Fruit fly (Drosophila melanogaster) whole organism, embryonic: ENCODE data around the gene Mtr3.
A peak's percentile ranks its signal among the peaks of the same experiment; 100 is the strongest.

Experiments used
- B-H1 ChIP-seq: fragments of 200-800 bp; sonication (Bioruptor generic); IDR thresholded peaks from 3 replicates; pipeline ENCODE4 v1.3.6; 2022; ENCODE audit warnings: missing biosample characterization, missing genetic modification characterization
- CG18599 ChIP-seq: fragments of 200-800 bp; sonication (Bioruptor generic); optimal IDR thresholded peaks from 3 replicates; lab custom pipeline; 2017; ENCODE audit warnings: missing biosample characterization, missing genetic modification characterization, mild to moderate bottlenecking, moderate library complexity, missing genetic modification reagents
- CG5245 ChIP-seq: fragments of 200-800 bp; sonication (Bioruptor generic); optimal IDR thresholded peaks from 3 replicates; lab custom pipeline; 2016; ENCODE audit warnings: missing biosample characterization, missing genetic modification characterization
- CG6689 ChIP-seq: fragments of 200-800 bp; sonication (Bioruptor generic); IDR thresholded peaks from 2 replicates; pipeline ENCODE4 v1.3.6; 2022; ENCODE audit warnings: missing biosample characterization, missing genetic modification characterization
- Ets65A ChIP-seq: fragments of 200-800 bp; sonication (Bioruptor generic); peaks from one replicate; lab custom pipeline; 2016; ENCODE audit warnings: missing biosample characterization, missing genetic modification characterization
- ro ChIP-seq: fragments of 200-800 bp; sonication (Bioruptor generic); IDR thresholded peaks from 2 replicates; pipeline ENCODE4 v1.3.6; 2022; ENCODE audit warnings: missing biosample characterization, missing genetic modification characterization
- run ChIP-seq: fragments of 200-800 bp; sonication (Bioruptor generic); optimal IDR thresholded peaks from 3 replicates; lab custom pipeline; 2018; ENCODE audit warnings: missing biosample characterization, mild to moderate bottlenecking, missing genetic modification characterization
- so ChIP-seq: fragments of 200-800 bp; sonication (Bioruptor generic); IDR thresholded peaks from 3 replicates; pipeline ENCODE4 v1.3.6; 2022; ENCODE audit warnings: missing biosample characterization, missing genetic modification characterization

DNA sequence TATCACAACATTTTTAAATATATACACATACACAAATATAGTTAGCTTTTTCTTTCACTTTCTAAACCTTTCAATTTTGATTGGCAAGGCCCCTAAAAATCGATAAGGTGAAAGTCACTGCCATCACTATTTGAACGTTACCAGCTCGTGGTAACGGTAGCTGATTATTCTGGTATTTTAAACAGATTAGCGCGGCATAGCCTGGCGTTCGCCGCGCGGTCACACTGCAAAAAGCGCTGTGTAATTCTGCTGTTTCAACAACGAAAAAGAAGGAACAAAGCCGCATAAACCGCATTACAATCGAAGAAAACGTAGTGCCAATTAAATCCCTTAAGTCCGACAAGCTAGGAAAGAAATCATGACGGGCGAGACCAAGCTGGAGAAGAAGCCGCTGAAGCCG is 1.3 kb upstream of the Mtr3 start, which contains the start of gene Rpn1:
- TF ChIP-seq Ets65A (GFP tag; lab: Kevin White, UChicago) (peak; percentile 86), B-H1 (GFP tag; lab: Robert Waterston, UW) (no peak), CG5245 (GFP tag; lab: Kevin White, UChicago) (no peak), ro (no peak), run (tag; lab: Kevin White, UChicago) (no peak), CG6689 (GFP tag; lab: Robert Waterston, UW) (no peak), so (GFP tag; lab: Robert Waterston, UW) (peak; percentile 53; the same call in 1 of the 3 replicates), CG18599 (no peak)
